Worm (Caenorhabditis elegans): ENCODE results near the gene nhr-187.
A peak's percentile ranks its signal among the peaks of the same experiment; 100 is the strongest.

The nhr-187 gene

DNA sequence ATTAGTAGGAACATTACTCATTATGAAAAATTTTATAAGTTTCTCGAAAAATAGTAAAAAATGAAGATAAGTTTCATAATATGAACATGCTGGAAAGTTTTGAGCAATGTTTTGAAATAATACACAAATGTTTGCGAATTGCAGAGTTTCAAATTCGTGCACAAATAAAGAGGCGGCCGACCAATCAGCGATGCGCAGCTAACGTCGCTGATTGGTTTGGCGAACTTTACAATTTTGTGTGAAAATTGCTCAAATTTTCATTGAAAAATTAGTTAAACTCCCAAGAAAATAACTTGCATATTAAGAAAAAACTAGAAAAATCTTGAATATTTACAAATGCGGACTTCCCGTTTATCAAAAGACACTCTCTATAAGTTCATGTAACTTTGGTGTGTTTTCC is 30.1 kb downstream of the nhr-187 start:
- TF ChIP-seq ahr-1 (tag; optimal IDR thresholded peaks at IDR 0.05) (no peak), tbx-2 (tag; optimal IDR thresholded peaks at IDR 0.05) (no peak), nhr-232 (tag; optimal IDR thresholded peaks at IDR 0.05) (no peak), pqm-1 (tag; optimal IDR thresholded peaks at IDR 0.05) (no peak), nhr-11 (tag; optimal IDR thresholded peaks at IDR 0.05) (no peak), sdc-2 (tag; optimal IDR thresholded peaks at IDR 0.05) (no peak), nfya-1 (tag; optimal IDR thresholded peaks at IDR 0.05) (peak; percentile 78)

DNA sequence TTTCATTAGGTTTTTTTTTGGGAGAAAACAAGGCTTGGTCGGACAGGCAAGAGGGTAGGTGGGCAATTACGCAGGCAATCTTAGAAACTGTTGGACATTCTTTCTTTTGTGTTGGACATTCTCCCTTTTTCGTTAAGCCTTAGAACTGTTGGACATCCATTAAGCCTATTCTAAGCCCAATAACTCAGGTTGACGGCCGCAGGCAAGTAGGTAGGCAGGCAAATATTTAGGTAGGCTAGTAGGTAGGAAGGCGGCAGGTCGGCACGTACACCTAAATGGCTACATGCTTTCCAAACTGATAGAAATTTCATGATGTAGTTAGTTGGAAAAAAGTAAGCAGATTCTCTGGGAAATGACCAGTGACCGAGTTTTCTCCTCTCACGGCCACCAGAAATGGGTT is 30.6 kb downstream of the nhr-187 start:
- TF ChIP-seq zip-5 (tag; optimal IDR thresholded peaks at IDR 0.05) = no peak
- no peak for TF ChIP-seq C08G9.2 (tag; optimal IDR thresholded peaks at IDR 0.05)
- TF ChIP-seq ref-2 (tag; optimal IDR thresholded peaks at IDR 0.05) = no peak
- TF ChIP-seq pros-1 (tag; optimal IDR thresholded peaks at IDR 0.05) = no peak
- TF ChIP-seq elt-4 (tag; optimal IDR thresholded peaks at IDR 0.05) = no peak
- no peak for TF ChIP-seq C38D4.7 (GFP tag; optimal IDR thresholded peaks at IDR 0.05)
- no peak for TF ChIP-seq pha-2 (tag; optimal IDR thresholded peaks at IDR 0.05)
- TF ChIP-seq pag-3 (tag; optimal IDR thresholded peaks at IDR 0.05; ENCODE audit: borderline replicate concordance) = no peak
- TF ChIP-seq hlh-15 (tag; optimal IDR thresholded peaks at IDR 0.05) = no peak
- TF ChIP-seq unc-86 (tag; optimal IDR thresholded peaks at IDR 0.05) = no peak
- no peak for TF ChIP-seq dmd-4 (tag; optimal IDR thresholded peaks at IDR 0.05; ENCODE audit: borderline replicate concordance)
- no peak for TF ChIP-seq pqm-1 (tag; optimal IDR thresholded peaks at IDR 0.05)
- no peak for TF ChIP-seq fkh-10 (GFP tag; optimal IDR thresholded peaks at IDR 0.05)
- no peak for TF ChIP-seq eyg-1 (tag; optimal IDR thresholded peaks at IDR 0.05)
- TF ChIP-seq hlh-8 (tag; optimal IDR thresholded peaks at IDR 0.05) = no peak
- no peak for TF ChIP-seq ceh-31 (tag; optimal IDR thresholded peaks at IDR 0.05)
- no peak for TF ChIP-seq ceh-34 (tag; optimal IDR thresholded peaks at IDR 0.05)
- TF ChIP-seq ets-4 (tag; optimal IDR thresholded peaks at IDR 0.05) = no peak
- TF ChIP-seq hlh-6 (tag; optimal IDR thresholded peaks at IDR 0.05) = no peak
- no peak for TF ChIP-seq ahr-1 (tag; optimal IDR thresholded peaks at IDR 0.05)

DNA sequence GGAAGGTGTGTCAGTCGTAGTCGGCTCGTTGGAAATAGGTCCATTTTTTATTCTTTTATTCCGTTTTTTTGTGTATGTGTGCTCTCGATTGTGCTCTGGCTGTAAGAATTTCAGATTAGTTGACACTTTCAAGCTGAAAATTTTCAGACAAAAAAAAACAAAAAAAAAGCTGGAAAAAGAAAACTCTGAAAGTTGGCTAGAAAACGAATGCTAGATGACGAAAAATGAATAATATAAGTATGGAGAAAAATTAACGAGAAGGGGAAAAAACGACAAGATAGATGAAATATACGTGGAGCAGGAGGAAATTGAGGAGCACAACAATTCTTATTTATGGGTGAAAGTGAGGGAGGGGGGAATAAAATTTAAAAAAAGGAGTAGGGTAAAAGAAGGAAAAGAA is 31.1 kb downstream of the nhr-187 start, which contains the start of gene H10D18.5:
Gene H10D18.5, minus strand, starts transcription at position 101 of the 400 bp plus-strand sequence.
- TF ChIP-seq ceh-24 (tag; optimal IDR thresholded peaks at IDR 0.05) (no peak), ama-1 (optimal IDR thresholded peaks at IDR 0.05) (no peak), nfya-1 (tag; optimal IDR thresholded peaks at IDR 0.05) (no peak), ceh-18 (tag; optimal IDR thresholded peaks at IDR 0.05) (no peak), tbx-2 (tag; optimal IDR thresholded peaks at IDR 0.05) (no peak), sox-4 (tag; optimal IDR thresholded peaks at IDR 0.05) (no peak), syd-9 (tag; optimal IDR thresholded peaks at IDR 0.05) (no peak), lin-11 (tag; optimal IDR thresholded peaks at IDR 0.05) (no peak), C38D4.7 (GFP tag; optimal IDR thresholded peaks at IDR 0.05) (no peak), npax-4 (tag; optimal IDR thresholded peaks at IDR 0.05) (no peak), madf-2 (tag; optimal IDR thresholded peaks at IDR 0.05) (no peak), ets-4 (tag; optimal IDR thresholded peaks at IDR 0.05) (no peak), ceh-14 (tag; optimal IDR thresholded peaks at IDR 0.05) (no peak), ahr-1 (tag; optimal IDR thresholded peaks at IDR 0.05) (no peak), ceh-2 (tag; optimal IDR thresholded peaks at IDR 0.05) (no peak)

DNA sequence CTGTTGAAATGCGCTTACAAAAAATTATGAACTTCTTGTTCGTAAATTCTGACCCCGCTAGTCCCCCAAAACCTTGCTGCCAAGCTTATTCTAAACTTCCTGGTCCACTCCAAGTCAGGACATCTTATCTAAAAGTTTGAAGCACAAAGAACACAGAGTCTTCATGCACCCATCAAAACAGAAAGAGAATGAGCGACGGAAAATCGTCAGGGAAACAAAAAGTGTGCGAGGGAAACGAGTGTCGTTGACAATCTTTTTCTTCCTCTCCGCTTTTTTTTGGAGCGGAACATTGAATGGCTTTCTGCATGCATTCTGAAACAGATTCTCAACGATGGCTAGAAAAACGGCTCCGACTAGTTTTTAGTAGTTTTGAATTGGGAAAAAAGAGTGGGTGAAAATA is 37.6 kb downstream of the nhr-187 start:
- TF ChIP-seq ceh-45 (GFP tag; IDR thresholded peaks at IDR 0.05) = no peak
- TF ChIP-seq pqm-1 (tag; optimal IDR thresholded peaks at IDR 0.05) = no peak
- TF ChIP-seq ceh-2 (tag; optimal IDR thresholded peaks at IDR 0.05) = no peak
- TF ChIP-seq ceh-9 (tag; optimal IDR thresholded peaks at IDR 0.05) = no peak
- TF ChIP-seq pha-4 (tag; optimal IDR thresholded peaks at IDR 0.05) = no peak
- TF ChIP-seq odd-2 (tag; optimal IDR thresholded peaks at IDR 0.05) = no peak
- TF ChIP-seq syd-9 (tag; optimal IDR thresholded peaks at IDR 0.05) = no peak
- TF ChIP-seq sdc-2 (tag; optimal IDR thresholded peaks at IDR 0.05) = no peak
- TF ChIP-seq K02D7.2 (tag; optimal IDR thresholded peaks at IDR 0.05) = no peak
- TF ChIP-seq hlh-15 (tag; optimal IDR thresholded peaks at IDR 0.05) = no peak
- no peak for TF ChIP-seq T23F11.4 (GFP tag; optimal IDR thresholded peaks at IDR 0.05)
